Fruit fly (Drosophila melanogaster) whole organism, embryonic: ENCODE results near the gene CG16775.
A peak's percentile ranks its signal among the peaks of the same experiment; 100 is the strongest.

ENCODE experiments used
- CG11085 ChIP-seq: fragments of 200-800 bp; sonication (Bioruptor generic); IDR thresholded peaks from 2 replicates; pipeline ENCODE4 v1.3.6; 2022; ENCODE audit warnings: missing biosample characterization, missing genetic modification characterization
- CG11247 ChIP-seq: fragments of 200-800 bp; sonication (Bioruptor generic); IDR thresholded peaks from 2 replicates; pipeline ENCODE4 v1.3.6; 2022; ENCODE audit warnings: missing biosample characterization, missing genetic modification characterization
- CG12236 ChIP-seq: fragments of 200-800 bp; sonication (Bioruptor generic); optimal IDR thresholded peaks from 2 replicates; lab custom pipeline; 2016; ENCODE audit warnings: missing biosample characterization, missing genetic modification characterization
- CG14860 ChIP-seq: fragments of 200-800 bp; sonication (Bioruptor generic); IDR thresholded peaks from 3 replicates; pipeline ENCODE4 v1.3.6; 2022; ENCODE audit warnings: missing biosample characterization, missing genetic modification characterization; ENCODE audit not compliant: partially characterized antibody
- CG16813 ChIP-seq: fragments of 200-800 bp; sonication (Bioruptor generic); IDR thresholded peaks from 3 replicates; pipeline ENCODE4 v1.3.6; 2022; ENCODE audit warnings: missing biosample characterization, missing genetic modification characterization; ENCODE audit not compliant: partially characterized antibody
- CG17802 ChIP-seq: fragments of 200-800 bp; sonication (Bioruptor generic); optimal IDR thresholded peaks from 2 replicates; lab custom pipeline; 2018; ENCODE audit warnings: missing biosample characterization, mild to moderate bottlenecking, missing genetic modification characterization, moderate library complexity
- CG30431 ChIP-seq: fragments of 200-800 bp; sonication (Bioruptor generic); optimal IDR thresholded peaks from 2 replicates; lab custom pipeline; 2017; ENCODE audit warnings: missing biosample characterization, missing genetic modification characterization
- CG31224 ChIP-seq: fragments of 200-800 bp; sonication (Bioruptor generic); IDR thresholded peaks from 2 replicates; pipeline ENCODE4 v1.3.6; 2022; ENCODE audit warnings: missing biosample characterization, missing genetic modification characterization
- CG32532 ChIP-seq: fragments of 200-800 bp; sonication (Bioruptor generic); IDR thresholded peaks from 2 replicates; pipeline ENCODE4 v1.3.6; 2022; ENCODE audit warnings: missing biosample characterization, missing genetic modification characterization
- CG34224 ChIP-seq: fragments of 200-800 bp; sonication (Bioruptor generic); IDR thresholded peaks from 3 replicates; pipeline ENCODE4 v1.3.6; 2022; ENCODE audit warnings: missing biosample characterization, missing genetic modification characterization; ENCODE audit not compliant: partially characterized antibody
- CG4617 ChIP-seq: fragments of 200-800 bp; sonication (Bioruptor generic); optimal IDR thresholded peaks from 3 replicates; lab custom pipeline; 2016; ENCODE audit warnings: missing biosample characterization, missing genetic modification characterization, borderline replicate concordance
- CG6175 ChIP-seq: fragments of 200-800 bp; sonication (Bioruptor generic); IDR thresholded peaks from 3 replicates; pipeline ENCODE4 v1.3.6; 2022; ENCODE audit warnings: missing biosample characterization, missing genetic modification characterization
- CG6791 ChIP-seq: fragments of 200-800 bp; sonication (Bioruptor generic); IDR thresholded peaks from 3 replicates; pipeline ENCODE4 v1.3.6; 2022; ENCODE audit warnings: missing biosample characterization, missing genetic modification characterization; ENCODE audit not compliant: partially characterized antibody
- CG7271 ChIP-seq: fragments of 200-800 bp; sonication (Bioruptor generic); optimal IDR thresholded peaks from 2 replicates; lab custom pipeline; 2018; ENCODE audit warnings: missing biosample characterization, mild to moderate bottlenecking, missing genetic modification characterization, moderate library complexity
- CG7928 ChIP-seq: fragments of 200-800 bp; sonication (Bioruptor generic); optimal IDR thresholded peaks from 2 replicates; lab custom pipeline; 2017; ENCODE audit warnings: missing biosample characterization, mild to moderate bottlenecking, missing genetic modification characterization
- CG8290 ChIP-seq, 3 experiments: fragments of 200-800 bp; sonication (Bioruptor generic); optimal IDR thresholded peaks; 2 replicates each; lab custom pipeline; 2016 to 2019; ENCODE audit warnings: missing biosample characterization in 3 of 3, missing genetic modification characterization in 3 of 3, mild to moderate bottlenecking in 2 of 3, moderate library complexity in 1 of 3
- CG9932 ChIP-seq: fragments of 200-800 bp; sonication (Bioruptor generic); IDR thresholded peaks from 2 replicates; pipeline ENCODE4 v1.3.6; 2022; ENCODE audit warnings: missing biosample characterization, missing genetic modification characterization
- Dll ChIP-seq: fragments of 200-800 bp; sonication (Bioruptor generic); IDR thresholded peaks from 4 replicates; pipeline ENCODE4 v1.3.6; 2022; ENCODE audit warnings: missing biosample characterization, missing genetic modification characterization; ENCODE audit not compliant: partially characterized antibody
- Doc3 ChIP-seq: fragments of 200-800 bp; sonication (Bioruptor generic); IDR thresholded peaks from 3 replicates; pipeline ENCODE4 v1.3.6; 2022; ENCODE audit warnings: missing biosample characterization, missing genetic modification characterization; ENCODE audit not compliant: partially characterized antibody
- Dp ChIP-seq: fragments of 200-800 bp; sonication (Bioruptor generic); optimal IDR thresholded peaks from 2 replicates; lab custom pipeline; 2018; ENCODE audit warnings: missing biosample characterization, mild to moderate bottlenecking, missing genetic modification characterization, moderate library complexity
- Eip74EF ChIP-seq, 2 experiments: fragments of 200-800 bp in 1 of 2; fragments of >200 bp in 1 of 2; sonication (Bioruptor generic) in 1 of 2; optimal IDR thresholded peaks; 2 replicates each; lab custom pipeline; 2017 to 2019; ENCODE audit warnings: missing biosample characterization in 2 of 2, missing genetic modification characterization in 2 of 2, mild to moderate bottlenecking in 1 of 2, moderate library complexity in 1 of 2
- HmgZ ChIP-seq: fragments of 200-800 bp; sonication (Bioruptor generic); optimal IDR thresholded peaks from 2 replicates; lab custom pipeline; 2018; ENCODE audit warnings: missing biosample characterization, mild to moderate bottlenecking, missing genetic modification characterization
- MESR4 ChIP-seq: fragments of 200-800 bp; sonication (Bioruptor generic); optimal IDR thresholded peaks from 2 replicates; lab custom pipeline; 2018; ENCODE audit warnings: missing biosample characterization, mild to moderate bottlenecking, missing genetic modification characterization, moderate library complexity
- Myb ChIP-seq: fragments of 200-800 bp; sonication (Bioruptor generic); optimal IDR thresholded peaks from 2 replicates; lab custom pipeline; 2016; ENCODE audit warnings: missing biosample characterization, missing genetic modification characterization
- NC2β ChIP-seq: fragments of 200-800 bp; sonication (Bioruptor generic); optimal IDR thresholded peaks from 2 replicates; lab custom pipeline; 2016; ENCODE audit warnings: missing biosample characterization, missing genetic modification characterization
- Pdp1 ChIP-seq, 2 experiments: fragments of 200-800 bp; sonication (Bioruptor generic); optimal IDR thresholded peaks; 3 replicates each; lab custom pipeline; 2016; ENCODE audit warnings: missing biosample characterization in 2 of 2, missing genetic modification characterization in 2 of 2, mild to moderate bottlenecking in 1 of 2, moderate library complexity in 1 of 2
- Side ChIP-seq: fragments of 200-800 bp; sonication (Bioruptor generic); optimal IDR thresholded peaks from 2 replicates; lab custom pipeline; 2016; ENCODE audit warnings: missing biosample characterization, missing genetic modification characterization
- YL-1 ChIP-seq: fragments of 200-800 bp; sonication (Bioruptor generic); optimal IDR thresholded peaks from 3 replicates; lab custom pipeline; 2017; ENCODE audit warnings: missing biosample characterization, mild to moderate bottlenecking, missing genetic modification characterization
- amos ChIP-seq: fragments of 200-800 bp; sonication (Bioruptor generic); IDR thresholded peaks from 2 replicates; pipeline ENCODE4 v1.3.6; 2022; ENCODE audit warnings: missing biosample characterization, missing genetic modification characterization; ENCODE audit not compliant: partially characterized antibody
- bbx ChIP-seq: fragments of 200-800 bp; sonication (Bioruptor generic); IDR thresholded peaks from 2 replicates; pipeline ENCODE4 v1.3.6; 2022; ENCODE audit warnings: missing biosample characterization, missing genetic modification characterization; ENCODE audit not compliant: partially characterized antibody
- cg ChIP-seq: fragments of 200-800 bp; sonication (Bioruptor generic); optimal IDR thresholded peaks from 3 replicates; lab custom pipeline; 2019; ENCODE audit warnings: missing biosample characterization, mild to moderate bottlenecking, missing genetic modification characterization, moderate library complexity
- chm ChIP-seq: fragments of 200-800 bp; sonication (Bioruptor generic); IDR thresholded peaks from 2 replicates; pipeline ENCODE4 v1.3.6; 2022; ENCODE audit warnings: missing biosample characterization, missing genetic modification characterization
- chn ChIP-seq: fragments of 200-800 bp; sonication (Bioruptor generic); optimal IDR thresholded peaks from 2 replicates; lab custom pipeline; 2016; ENCODE audit warnings: missing biosample characterization, missing genetic modification characterization
- crp ChIP-seq, 2 experiments: fragments of 200-800 bp; sonication (Bioruptor generic); optimal IDR thresholded peaks; 2 replicates in 1 of 2; 3 replicates in 1 of 2; lab custom pipeline; 2017; ENCODE audit warnings: missing biosample characterization in 2 of 2, missing genetic modification characterization in 2 of 2, mild to moderate bottlenecking in 1 of 2, moderate library complexity in 1 of 2
- fu2 ChIP-seq: fragments of 200-800 bp; sonication (Bioruptor generic); optimal IDR thresholded peaks from 2 replicates; lab custom pipeline; 2016; ENCODE audit warnings: missing biosample characterization, missing genetic modification characterization
- inv ChIP-seq: fragments of 200-800 bp; sonication (Bioruptor generic); IDR thresholded peaks from 2 replicates; pipeline ENCODE4 v1.3.6; 2022; ENCODE audit warnings: missing biosample characterization, missing genetic modification characterization; ENCODE audit not compliant: partially characterized antibody
- knrl ChIP-seq: fragments of 200-800 bp; sonication (Bioruptor generic); IDR thresholded peaks from 3 replicates; pipeline ENCODE4 v1.3.6; 2022; ENCODE audit warnings: missing biosample characterization, missing genetic modification characterization; ENCODE audit not compliant: partially characterized antibody
- lilli ChIP-seq: fragments of 200-800 bp; sonication (Bioruptor generic); optimal IDR thresholded peaks from 3 replicates; lab custom pipeline; 2016; ENCODE audit warnings: missing biosample characterization, missing genetic modification characterization
- nerfin-1 ChIP-seq: fragments of 200-800 bp; sonication (Bioruptor generic); optimal IDR thresholded peaks from 3 replicates; lab custom pipeline; 2019; ENCODE audit warnings: missing biosample characterization, mild to moderate bottlenecking, missing genetic modification characterization, moderate library complexity
- nerfin-2 ChIP-seq: fragments of 200-800 bp; sonication (Bioruptor generic); IDR thresholded peaks from 2 replicates; pipeline ENCODE4 v1.3.6; 2022; ENCODE audit warnings: missing biosample characterization, missing genetic modification characterization; ENCODE audit not compliant: partially characterized antibody
- onecut ChIP-seq: fragments of 200-800 bp; sonication (Bioruptor generic); IDR thresholded peaks from 2 replicates; pipeline ENCODE4 v1.3.6; 2022; ENCODE audit warnings: missing biosample characterization, missing genetic modification characterization
- pzg ChIP-seq: fragments of 200-800 bp; sonication (Bioruptor generic); optimal IDR thresholded peaks from 3 replicates; lab custom pipeline; 2018; ENCODE audit warnings: missing biosample characterization, mild to moderate bottlenecking, missing genetic modification characterization, moderate library complexity
- row ChIP-seq: fragments of 200-800 bp; sonication (Bioruptor generic); IDR thresholded peaks from 3 replicates; pipeline ENCODE4 v1.3.6; 2022; ENCODE audit warnings: missing biosample characterization, missing genetic modification characterization
- shn ChIP-seq: fragments of 200-800 bp; sonication (Bioruptor generic); optimal IDR thresholded peaks from 3 replicates; lab custom pipeline; 2016; ENCODE audit warnings: missing biosample characterization, missing genetic modification characterization
- slbo ChIP-seq: fragments of 200-800 bp; sonication (Bioruptor generic); IDR thresholded peaks from 2 replicates; pipeline ENCODE4 v1.3.6; 2022; ENCODE audit warnings: missing biosample characterization, missing genetic modification characterization
- sob ChIP-seq: fragments of 200-800 bp; sonication (Bioruptor generic); IDR thresholded peaks from 2 replicates; pipeline ENCODE4 v1.3.6; 2022; ENCODE audit warnings: missing biosample characterization, missing genetic modification characterization
- tna ChIP-seq: fragments of 200-800 bp; sonication (Bioruptor generic); IDR thresholded peaks from 2 replicates; pipeline ENCODE4 v1.3.6; 2022; ENCODE audit warnings: missing biosample characterization, missing genetic modification characterization; ENCODE audit not compliant: partially characterized antibody
- zfh2 ChIP-seq: fragments of 200-800 bp; sonication (Bioruptor generic); optimal IDR thresholded peaks from 2 replicates; lab custom pipeline; 2016; ENCODE audit warnings: missing biosample characterization, missing genetic modification characterization

Gene CG16775

DNA sequence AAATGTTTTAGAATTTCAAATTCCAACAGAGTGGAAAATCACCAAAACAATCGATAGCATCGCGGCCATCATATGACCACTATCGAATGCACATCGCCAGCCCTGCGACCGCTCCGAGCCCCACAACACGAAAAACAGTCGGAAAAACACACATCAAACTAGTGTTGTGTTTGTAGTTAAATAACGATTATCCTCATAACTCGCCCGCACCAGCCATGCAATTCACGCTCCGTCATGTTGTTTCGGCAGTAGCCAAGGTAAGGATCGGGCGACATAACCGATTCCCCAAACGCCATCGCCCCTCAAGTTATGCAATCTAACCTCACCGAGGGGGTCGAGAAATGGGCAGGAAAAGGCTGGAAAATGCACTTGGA is 39.5 kb downstream of the CG16775 start (continued):
- TF ChIP-seq pzg (peak; percentile 36), nerfin-2 (GFP tag; lab: Robert Waterston, UW) (peak; percentile 68), amos (peak; percentile 83), Pdp1 (GFP tag; optimal IDR thresholded peaks at IDR 0.05; lab: Kevin White, UChicago) (peak in 1 of 2 experiments; percentile 99), CG11085 (GFP tag; lab: Robert Waterston, UW) (peak; percentile 24; the same call in 1 of the 2 replicates), CG6791 (GFP tag; lab: Robert Waterston, UW) (peak; percentile 87), CG32532 (GFP tag; lab: Robert Waterston, UW) (peak; percentile 32), Side (GFP tag; lab: Kevin White, UChicago) (no peak), MESR4 (GFP tag; lab: Kevin White, UChicago) (peak; percentile 95), CG31224 (GFP tag; lab: Robert Waterston, UW) (no peak), YL-1 (GFP tag; lab: Kevin White, UChicago) (peak; percentile 61), bbx (peak; percentile 85), Eip74EF (GFP tag; optimal IDR thresholded peaks at IDR 0.05; lab: Kevin White, UChicago) (no peak), CG7928 (GFP tag; lab: Kevin White, UChicago) (peak; percentile 88), knrl (GFP tag; lab: Robert Waterston, UW) (peak; percentile 61; the same call in 2 of the 3 replicates), Doc3 (GFP tag; lab: Robert Waterston, UW) (peak; percentile 62; the same call in 2 of the 3 replicates), CG11247 (0 out of 2 replicates have a peak, but pooled peaks have one; percentile 11), CG6175 (GFP tag; lab: Robert Waterston, UW) (no peak), Dll (GFP tag; lab: Robert Waterston, UW) (peak; percentile 76), CG12236 (GFP tag; lab: Kevin White, UChicago) (no peak), NC2β (GFP tag; lab: Kevin White, UChicago) (no peak), fu2 (peak; percentile 30), chm (GFP tag; lab: Robert Waterston, UW) (no peak), CG30431 (GFP tag; lab: Kevin White, UChicago) (no peak), CG9932 (GFP tag; lab: Robert Waterston, UW) (peak; percentile 66), crp (GFP tag; optimal IDR thresholded peaks at IDR 0.05; lab: Kevin White, UChicago) (peak in 1 of 2 experiments; percentile 25), shn (GFP tag; lab: Kevin White, UChicago) (peak; percentile 10), CG16813 (GFP tag; lab: Robert Waterston, UW) (peak; percentile 67), CG14860 (GFP tag; lab: Robert Waterston, UW) (peak; percentile 29; the same call in 1 of the 3 replicates), CG17802 (tag; lab: Kevin White, UChicago) (no peak), CG34224 (GFP tag; lab: Robert Waterston, UW) (peak; percentile 68), CG8290 (GFP tag; optimal IDR thresholded peaks at IDR 0.05; lab: Kevin White, UChicago) (no peak), CG8290 (tag; optimal IDR thresholded peaks at IDR 0.05; lab: Kevin White, UChicago) (peak in 1 of 2 experiments; percentile 64), zfh2 (GFP tag; lab: Kevin White, UChicago) (peak; percentile 16), sob (GFP tag; lab: Robert Waterston, UW) (peak; percentile 62), Myb (GFP tag; lab: Kevin White, UChicago) (peak; percentile 54), CG7271 (tag; lab: Kevin White, UChicago) (no peak), row (GFP tag; lab: Robert Waterston, UW) (peak; percentile 67), chn (GFP tag; lab: Kevin White, UChicago) (peak; percentile 29), onecut (GFP tag; lab: Robert Waterston, UW) (no peak), Dp (peak; percentile 30), lilli (GFP tag; lab: Kevin White, UChicago) (no peak), HmgZ (tag; lab: Kevin White, UChicago) (peak; percentile 15), inv (GFP tag; lab: Robert Waterston, UW) (peak; percentile 58; the same call in 1 of the 2 replicates), slbo (GFP tag; lab: Robert Waterston, UW) (peak; percentile 57; the same call in 1 of the 2 replicates), nerfin-1 (no peak), tna (peak; percentile 72), CG4617 (GFP tag; lab: Kevin White, UChicago) (peak; percentile 91), cg (no peak)
